Worm (Caenorhabditis elegans) whole organism, L4 larva: ENCODE results near the gene gskl-1.
A peak's percentile ranks its signal among the peaks of the same experiment; 100 is the strongest.

Experiments used
- T26A8.4 ChIP-seq: fragments of 200-800 bp; sonication (Bioruptor generic); IDR thresholded peaks from 2 replicates; pipeline ENCODE4 v1.3.6; 2022; ENCODE audit warnings: missing genetic modification characterization, missing compliant biosample characterization
- aly-2 ChIP-seq: sonication (generic microtip); optimal IDR thresholded peaks from 2 replicates; lab custom pipeline; 2018; ENCODE audit warnings: missing biosample characterization, missing genetic modification characterization
- fkh-10 ChIP-seq: fragments of 150-350 bp; optimal IDR thresholded peaks from 2 replicates; lab custom pipeline; 2014; ENCODE audit warnings: missing biosample characterization, missing genetic modification reagents, missing genetic modification characterization
- lim-7 ChIP-seq: fragments of 200-800 bp; sonication (Bioruptor generic); IDR thresholded peaks from 2 replicates; pipeline ENCODE4 v1.3.6; 2022; ENCODE audit warnings: missing genetic modification characterization, missing compliant biosample characterization
- lin-29 ChIP-seq: fragments of 200-800 bp; sonication (Bioruptor generic); IDR thresholded peaks from 2 replicates; pipeline ENCODE4 v1.3.6; 2022; ENCODE audit warnings: missing genetic modification reagents, missing genetic modification characterization, missing compliant biosample characterization
- mdl-1 ChIP-seq, 2 experiments: fragments of 150-350 bp in 1 of 2; sonication (generic microtip) in 1 of 2; optimal IDR thresholded peaks; 2 replicates each; lab custom pipeline; 2014 to 2017; ENCODE audit warnings: missing biosample characterization in 2 of 2, missing genetic modification characterization in 2 of 2
- mxl-3 ChIP-seq: fragments of 200-800 bp; sonication (Bioruptor generic); optimal IDR thresholded peaks from 2 replicates; lab custom pipeline; 2018; ENCODE audit warnings: mild to moderate bottlenecking, missing genetic modification characterization, missing compliant biosample characterization
- tra-1 ChIP-seq: fragments of 200-800 bp; sonication (Bioruptor generic); IDR thresholded peaks from 2 replicates; pipeline ENCODE4 v1.3.6; 2022; ENCODE audit warnings: missing genetic modification reagents, missing genetic modification characterization, missing compliant biosample characterization
- unc-39 ChIP-seq: sonication (generic microtip); optimal IDR thresholded peaks from 2 replicates; lab custom pipeline; 2017; ENCODE audit warnings: missing biosample characterization, missing genetic modification characterization
- zag-1 ChIP-seq: fragments of 150-350 bp; optimal IDR thresholded peaks from 2 replicates; lab custom pipeline; 2014; ENCODE audit warnings: missing biosample characterization, missing genetic modification characterization
- zip-11 ChIP-seq: fragments of 200-800 bp; sonication (Bioruptor generic); IDR thresholded peaks from 2 replicates; pipeline ENCODE4 v1.3.6; 2022; ENCODE audit warnings: missing genetic modification characterization, missing compliant biosample characterization

ce11 chrII:10949383-10949782 is 2.0 kb downstream of the gskl-1 start:
- TF ChIP-seq unc-39 (tag; lab: Kevin White, UChicago) (no peak), mxl-3 (GFP tag; lab: Kevin White, UChicago) (peak; percentile 32), aly-2 (no peak), zag-1 (tag; lab: Kevin White, UChicago) (no peak), lim-7 (GFP tag; lab: Robert Waterston, UW) (no peak), mdl-1 (tag; optimal IDR thresholded peaks at IDR 0.05; lab: Kevin White, UChicago) (no peak), tra-1 (GFP tag; lab: Robert Waterston, UW) (no peak), T26A8.4 (GFP tag; lab: Robert Waterston, UW) (no peak), fkh-10 (GFP tag; lab: Kevin White, UChicago) (no peak), zip-11 (GFP tag; lab: Robert Waterston, UW) (no peak), lin-29 (GFP tag; lab: Robert Waterston, UW) (no peak)
